Worm (Caenorhabditis elegans) whole organism, L4/young adult: ENCODE results near the gene dgk-4.

Experiments used
- W03F9.2 ChIP-seq: fragments of 150-350 bp; optimal IDR thresholded peaks from 2 replicates; lab custom pipeline; 2014; ENCODE audit warnings: missing biosample characterization, missing genetic modification characterization
- dao-5 ChIP-seq: sonication (generic microtip); optimal IDR thresholded peaks from 2 replicates; lab custom pipeline; 2016; ENCODE audit warnings: missing genotype, missing genetic modification characterization, moderate library complexity, missing compliant biosample characterization
- him-1 ChIP-seq: sonication (generic microtip); optimal IDR thresholded peaks from 2 replicates; lab custom pipeline; 2016; ENCODE audit warnings: missing genotype, missing genetic modification reagents, missing genetic modification characterization, missing compliant biosample characterization

Gene dgk-4

DNA sequence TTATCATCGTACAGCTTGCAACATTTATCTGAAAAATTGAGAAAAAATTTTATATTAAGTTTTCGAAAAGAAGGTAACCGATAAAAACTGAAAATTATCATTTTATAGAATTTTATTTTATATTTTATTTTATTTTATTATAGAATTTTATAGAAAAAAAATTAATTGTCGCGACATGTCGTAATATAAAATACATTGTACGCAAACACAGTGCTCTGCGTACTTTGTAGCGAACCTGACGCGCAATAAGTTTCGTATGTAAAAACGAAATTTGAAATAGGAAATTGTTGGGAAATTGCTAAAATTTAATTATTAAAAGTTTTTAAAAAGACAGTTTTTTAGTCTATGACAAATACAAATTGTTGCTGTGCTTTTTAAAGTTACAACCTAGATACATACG lies 60.4 kb downstream of the dgk-4 start, which contains the start of the genes hst-1 and ints-6:
hst-1 (minus strand) TSS at position 28 of the 400 bp plus-strand sequence.
ints-6 (plus strand) TSS at position 260 of the 400 bp plus-strand sequence.
- no peak for TF ChIP-seq dao-5 (tag; lab: Kevin White, UChicago)
- no peak for TF ChIP-seq him-1
- peak; percentile 65 for TF ChIP-seq W03F9.2 (tag; lab: Kevin White, UChicago)
